Fruit fly (Drosophila melanogaster): Measurements from ENCODE around the gene CG44141.

CG44141 gene

dm6 chr2L:15616251-15616650 is 43.0 kb downstream of the CG44141 start, which contains the start of gene CG15253:
TSS of gene CG15253 (minus strand) at chr2L:15616351.
- TF ChIP-seq ttk (optimal IDR thresholded peaks at IDR 0.05): no peak
- TF ChIP-seq psq (optimal IDR thresholded peaks at IDR 0.05): no peak
- TF ChIP-seq h (optimal IDR thresholded peaks at IDR 0.05): no peak
- TF ChIP-seq insv (optimal IDR thresholded peaks at IDR 0.05): no peak
- no peak for TF ChIP-seq Sin3A (optimal IDR thresholded peaks at IDR 0.05)
- TF ChIP-seq Myc (optimal IDR thresholded peaks at IDR 0.05): no peak

dm6 chr2L:15614728-15615127 is 44.5 kb downstream of the CG44141 start, which contains the start of gene CG15254:
TSS of gene CG15254 (minus strand) at chr2L:15614828.
- TF ChIP-seq Myc (optimal IDR thresholded peaks at IDR 0.05) (no peak), psq (optimal IDR thresholded peaks at IDR 0.05) (no peak), Sin3A (optimal IDR thresholded peaks at IDR 0.05) (no peak), ttk (optimal IDR thresholded peaks at IDR 0.05) (no peak), insv (optimal IDR thresholded peaks at IDR 0.05) (no peak), h (optimal IDR thresholded peaks at IDR 0.05) (no peak)

- TF ChIP-seq ttk (optimal IDR thresholded peaks at IDR 0.05): no peak
Measured at dm6 chr2L:15613285-15613912, 45.9 kb downstream of the CG44141 start, which contains the start of gene Semp1. TSS of gene Semp1 (minus strand) at chr2L:15613335.

- no peak for TF ChIP-seq Myc (optimal IDR thresholded peaks at IDR 0.05)
- TF ChIP-seq Sin3A (optimal IDR thresholded peaks at IDR 0.05): no peak
- TF ChIP-seq h (optimal IDR thresholded peaks at IDR 0.05): no peak
- TF ChIP-seq ttk (optimal IDR thresholded peaks at IDR 0.05): no peak
- no peak for TF ChIP-seq insv (optimal IDR thresholded peaks at IDR 0.05)
- TF ChIP-seq psq (optimal IDR thresholded peaks at IDR 0.05): no peak
Measured at dm6 chr2L:15611669-15612308, 47.5 kb downstream of the CG44141 start, which contains the start of gene CG15255. TSS of gene CG15255 (minus strand) at chr2L:15611719.

- TF ChIP-seq psq (optimal IDR thresholded peaks at IDR 0.05) (no peak), insv (optimal IDR thresholded peaks at IDR 0.05) (no peak), Myc (optimal IDR thresholded peaks at IDR 0.05) (no peak), ttk (optimal IDR thresholded peaks at IDR 0.05) (no peak), Sin3A (optimal IDR thresholded peaks at IDR 0.05) (no peak), h (optimal IDR thresholded peaks at IDR 0.05) (no peak)
Measured at dm6 chr2L:15609139-15609538, 50.1 kb downstream of the CG44141 start.
